Fruit fly (Drosophila melanogaster) whole organism, embryonic: Measurements from ENCODE around the gene Rbfox1.
A peak's percentile ranks its signal among the peaks of the same experiment; 100 is the strongest.

Source experiments
- Awh ChIP-seq: fragments of 200-800 bp; sonication (Bioruptor generic); IDR thresholded peaks from 2 replicates; pipeline ENCODE4, ENCODE4 v1.3.6; 2022; ENCODE audit warnings: missing biosample characterization, missing genetic modification characterization
- CG11504 ChIP-seq: fragments of 200-800 bp; sonication (Bioruptor generic); optimal IDR thresholded peaks from 3 replicates; lab custom pipeline; 2019; ENCODE audit warnings: missing biosample characterization, mild to moderate bottlenecking, missing genetic modification characterization, moderate library complexity
- CG11696 ChIP-seq: fragments of 200-800 bp; sonication (Bioruptor generic); IDR thresholded peaks from 2 replicates; pipeline ENCODE4 v1.3.6; 2022; ENCODE audit warnings: missing biosample characterization, missing genetic modification characterization
- CG12769 ChIP-seq: fragments of 200-800 bp; sonication (Bioruptor generic); optimal IDR thresholded peaks from 2 replicates; lab custom pipeline; 2019; ENCODE audit warnings: missing biosample characterization, mild to moderate bottlenecking, missing genetic modification characterization, moderate library complexity
- CG14710 ChIP-seq: fragments of 200-800 bp; sonication (Bioruptor generic); optimal IDR thresholded peaks from 3 replicates; lab custom pipeline; 2019; ENCODE audit warnings: missing biosample characterization, mild to moderate bottlenecking, missing genetic modification characterization, moderate library complexity
- CG2199 ChIP-seq: fragments of 200-800 bp; sonication (Bioruptor generic); IDR thresholded peaks from 3 replicates; pipeline ENCODE4 v1.3.6; 2022; ENCODE audit warnings: missing biosample characterization, missing genetic modification characterization
- CG43689 ChIP-seq: fragments of 200-800 bp; sonication (Bioruptor generic); IDR thresholded peaks from 2 replicates; pipeline ENCODE4 v1.3.6; 2022; ENCODE audit warnings: missing biosample characterization, missing genetic modification characterization
- CG6765 ChIP-seq: fragments of 200-800 bp; sonication (Bioruptor generic); optimal IDR thresholded peaks from 3 replicates; lab custom pipeline; 2017; ENCODE audit warnings: missing biosample characterization, mild to moderate bottlenecking, missing genetic modification characterization
- CG7357 ChIP-seq: fragments of 200-800 bp; sonication (Bioruptor generic); IDR thresholded peaks from 3 replicates; pipeline ENCODE4 v1.3.6; 2022; ENCODE audit warnings: missing biosample characterization, missing genetic modification characterization
- CG8281 ChIP-seq: fragments of 200-800 bp; sonication (Bioruptor generic); optimal IDR thresholded peaks from 2 replicates; lab custom pipeline; 2018; ENCODE audit warnings: missing biosample characterization, mild to moderate bottlenecking, missing genetic modification characterization, moderate library complexity
- Drgx ChIP-seq: fragments of 200-800 bp; sonication (Bioruptor generic); IDR thresholded peaks from 2 replicates; pipeline ENCODE4 v1.3.6; 2022; ENCODE audit warnings: missing biosample characterization, missing genetic modification characterization
- Ets65A ChIP-seq: fragments of 200-800 bp; sonication (Bioruptor generic); peaks from one replicate; lab custom pipeline; 2016; ENCODE audit warnings: missing biosample characterization, missing genetic modification characterization
- Hey ChIP-seq: fragments of 200-800 bp; sonication (Bioruptor generic); optimal IDR thresholded peaks from 3 replicates; lab custom pipeline; 2018; ENCODE audit warnings: missing biosample characterization, mild to moderate bottlenecking, missing genetic modification characterization
- Lhr ChIP-seq: fragments of 200-800 bp; sonication (Bioruptor generic); optimal IDR thresholded peaks from 3 replicates; lab custom pipeline; 2017; ENCODE audit warnings: mild to moderate bottlenecking, missing biosample characterization, missing genetic modification reagents, missing genetic modification characterization
- Sox102F ChIP-seq: fragments of 200-800 bp; sonication (Bioruptor generic); optimal IDR thresholded peaks from 2 replicates; lab custom pipeline; 2018; ENCODE audit warnings: missing biosample characterization, mild to moderate bottlenecking, missing genetic modification characterization, moderate library complexity
- Xrp1 ChIP-seq: fragments of 200-800 bp; sonication (Bioruptor generic); IDR thresholded peaks from 2 replicates; pipeline ENCODE4 v1.3.6; 2022; ENCODE audit warnings: missing biosample characterization, missing genetic modification characterization
- bcd ChIP-seq: fragments of 200-800 bp; sonication (Bioruptor generic); optimal IDR thresholded peaks from 2 replicates; lab custom pipeline; 2017; ENCODE audit warnings: missing biosample characterization, mild to moderate bottlenecking, missing genetic modification characterization
- chinmo ChIP-seq: fragments of 200-800 bp; sonication (Bioruptor generic); IDR thresholded peaks from 4 replicates; pipeline ENCODE4 v1.3.6; 2022; ENCODE audit warnings: missing biosample characterization, missing genetic modification characterization; ENCODE audit not compliant: partially characterized antibody
- dimm ChIP-seq: fragments of 200-800 bp; sonication (Bioruptor generic); IDR thresholded peaks from 2 replicates; pipeline ENCODE4 v1.3.6; 2022; ENCODE audit warnings: missing biosample characterization, missing genetic modification characterization
- eyg ChIP-seq: fragments of 200-800 bp; sonication (Bioruptor generic); optimal IDR thresholded peaks from 3 replicates; lab custom pipeline; 2016; ENCODE audit warnings: missing biosample characterization, missing genetic modification characterization
- ftz-f1 ChIP-seq: fragments of 200-800 bp; sonication (Bioruptor generic); optimal IDR thresholded peaks from 2 replicates; lab custom pipeline; 2016; ENCODE audit warnings: missing biosample characterization, missing genetic modification characterization
- gce ChIP-seq: fragments of 200-800 bp; sonication (Bioruptor generic); IDR thresholded peaks from 3 replicates; pipeline ENCODE4 v1.3.6; 2022; ENCODE audit warnings: missing biosample characterization, missing genetic modification characterization
- gem ChIP-seq: fragments of 200-800 bp; sonication (Bioruptor generic); optimal IDR thresholded peaks from 2 replicates; lab custom pipeline; 2019; ENCODE audit warnings: missing biosample characterization, mild to moderate bottlenecking, missing genetic modification characterization, moderate library complexity
- grn ChIP-seq: fragments of 200-800 bp; sonication (Bioruptor generic); optimal IDR thresholded peaks from 3 replicates; lab custom pipeline; 2017; ENCODE audit warnings: missing biosample characterization, missing genetic modification characterization
- gt ChIP-seq: fragments of 200-800 bp; sonication (Bioruptor generic); IDR thresholded peaks from 2 replicates; pipeline ENCODE4 v1.3.6; 2022; ENCODE audit warnings: missing biosample characterization, missing genetic modification characterization
- hth ChIP-seq: fragments of >200 bp; optimal IDR thresholded peaks from 2 replicates; lab custom pipeline; 2017; ENCODE audit warnings: inconsistent platforms
- lmd ChIP-seq: fragments of 200-800 bp; sonication (Bioruptor generic); IDR thresholded peaks from 2 replicates; pipeline ENCODE4 v1.3.6; 2022; ENCODE audit warnings: missing biosample characterization, missing genetic modification characterization
- onecut ChIP-seq: fragments of 200-800 bp; sonication (Bioruptor generic); IDR thresholded peaks from 2 replicates; pipeline ENCODE4 v1.3.6; 2022; ENCODE audit warnings: missing biosample characterization, missing genetic modification characterization
- prd ChIP-seq, 3 experiments: fragments of >200 bp in 2 of 3; fragments of 200-800 bp in 1 of 3; sonication (Bioruptor generic) in 1 of 3; optimal IDR thresholded peaks in 2 of 3; IDR thresholded peaks in 1 of 3; 2 replicates in 2 of 3; 3 replicates in 1 of 3; pipeline versions ENCODE4 v1.3.6 to Lab custom; 2017 to 2022; ENCODE audit warnings: missing biosample characterization in 1 of 3, missing genetic modification characterization in 1 of 3
- row ChIP-seq: fragments of 200-800 bp; sonication (Bioruptor generic); IDR thresholded peaks from 3 replicates; pipeline ENCODE4 v1.3.6; 2022; ENCODE audit warnings: missing biosample characterization, missing genetic modification characterization
- sqz ChIP-seq: fragments of 200-800 bp; sonication (Bioruptor generic); optimal IDR thresholded peaks from 3 replicates; lab custom pipeline; 2018; ENCODE audit warnings: missing biosample characterization, mild to moderate bottlenecking, missing genetic modification characterization
- ssp ChIP-seq: fragments of 200-800 bp; sonication (Bioruptor generic); IDR thresholded peaks from 2 replicates; pipeline ENCODE4 v1.3.6; 2022; ENCODE audit warnings: missing biosample characterization, missing genetic modification characterization
- wor ChIP-seq: fragments of 200-800 bp; sonication (Bioruptor generic); IDR thresholded peaks from 2 replicates; pipeline ENCODE4 v1.3.6; 2022; ENCODE audit warnings: missing biosample characterization, missing genetic modification characterization
- z ChIP-seq: fragments of 200-800 bp; sonication (Bioruptor generic); IDR thresholded peaks from 3 replicates; pipeline ENCODE4 v1.3.6; 2022; ENCODE audit warnings: missing biosample characterization, missing genetic modification characterization

Rbfox1 gene

DNA sequence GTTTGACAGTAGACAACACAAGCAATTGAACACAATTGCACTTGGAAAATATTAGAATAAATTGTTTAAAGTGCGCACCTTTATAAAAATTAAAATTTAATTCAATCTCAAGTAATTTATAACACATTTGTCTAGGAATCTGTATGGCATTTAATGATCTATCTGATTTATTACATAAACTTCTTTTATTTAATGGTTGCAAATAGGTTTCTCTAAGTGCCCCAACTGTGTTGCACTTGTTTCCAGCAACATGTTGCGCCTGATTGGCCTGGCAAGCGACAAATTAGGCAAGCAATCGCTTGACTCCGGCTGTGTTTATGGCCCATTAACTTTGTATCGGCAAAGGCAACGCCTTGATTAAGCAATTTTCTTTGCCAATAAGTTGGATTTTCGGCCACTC, 40.7 kb upstream of the Rbfox1 start:
- no peak for TF ChIP-seq lmd
- no peak for TF ChIP-seq z (GFP tag; lab: Robert Waterston, UW)
- no peak for TF ChIP-seq gt (GFP tag; lab: Robert Waterston, UW)
- no peak for TF ChIP-seq Lhr (GFP tag; lab: Kevin White, UChicago)
- no peak for TF ChIP-seq Hey (tag; lab: Kevin White, UChicago)
- TF ChIP-seq row: no peak
- TF ChIP-seq eyg: no peak
- TF ChIP-seq CG43689: no peak
- TF ChIP-seq CG11504 (tag; lab: Kevin White, UChicago): peak; percentile 57
- peak; percentile 44; the same call in 1 of the 2 replicates for TF ChIP-seq Drgx (GFP tag; lab: Robert Waterston, UW)
- no peak for TF ChIP-seq CG6765 (GFP tag; lab: Kevin White, UChicago)

DNA sequence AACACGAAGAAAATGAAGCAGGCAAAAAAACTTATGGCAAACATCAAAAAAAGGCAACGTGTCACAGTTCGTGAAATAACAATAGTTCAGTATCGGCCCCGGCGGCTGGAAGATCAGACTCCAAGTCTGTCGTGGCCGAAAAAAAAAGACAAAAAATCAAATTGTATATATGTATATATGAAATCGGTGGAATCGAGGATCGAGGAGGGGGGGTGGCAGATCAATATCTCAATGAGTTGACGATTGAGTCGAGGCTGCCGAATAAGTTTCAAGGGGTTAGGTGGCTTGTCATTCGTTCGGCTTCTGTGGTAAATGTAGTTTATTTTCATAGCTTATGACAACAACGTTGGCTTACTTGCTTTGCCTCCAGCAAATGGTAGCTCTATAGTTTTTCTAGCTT, 38.7 kb upstream of the Rbfox1 start:
- peak; percentile 15 for TF ChIP-seq sqz (GFP tag; lab: Kevin White, UChicago)
- TF ChIP-seq grn (GFP tag; lab: Kevin White, UChicago): peak; percentile 62
- TF ChIP-seq CG2199 (GFP tag; lab: Robert Waterston, UW): 0 out of 3 replicates have a peak, but pooled peaks have one; percentile 14
- TF ChIP-seq CG12769 (tag; lab: Kevin White, UChicago): peak; percentile 12
- no peak for TF ChIP-seq CG11696 (GFP tag; lab: Robert Waterston, UW)
- TF ChIP-seq onecut (GFP tag; lab: Robert Waterston, UW): peak; percentile 44; the same call in 1 of the 2 replicates
- 0 out of 4 replicates have a peak, but pooled peaks have one; percentile 44 for TF ChIP-seq chinmo (GFP tag; lab: Robert Waterston, UW)
- no peak for TF ChIP-seq hth
- TF ChIP-seq gce (GFP tag; lab: Robert Waterston, UW): 0 out of 3 replicates have a peak, but pooled peaks have one; percentile 10
- peak; percentile 54 for TF ChIP-seq CG8281 (tag; lab: Kevin White, UChicago)
- peak; percentile 7 for TF ChIP-seq ftz-f1 (GFP tag; lab: Kevin White, UChicago)
- TF ChIP-seq, all 482 proteins: peak for 9

DNA sequence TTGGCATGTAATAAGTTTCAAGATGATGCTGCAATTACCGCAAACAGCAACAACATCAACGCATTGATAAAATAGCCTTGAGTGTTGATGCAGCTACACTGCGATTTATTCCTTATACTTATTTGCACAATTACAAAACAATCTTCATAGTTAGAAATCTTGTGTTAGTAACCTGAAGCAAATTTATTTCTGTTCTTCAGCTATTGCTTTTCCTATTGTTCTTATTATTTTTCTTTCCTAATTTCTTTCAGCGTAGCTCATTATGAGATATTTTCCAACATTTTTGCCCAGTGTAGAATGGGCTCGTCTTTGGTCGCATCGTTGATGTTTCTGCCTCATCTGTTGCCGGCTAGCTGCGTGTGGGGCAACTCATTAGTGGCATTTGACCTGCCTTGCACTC, 37.3 kb upstream of the Rbfox1 start:
- no peak for TF ChIP-seq CG7357 (GFP tag; lab: Robert Waterston, UW)
- TF ChIP-seq gem (tag; lab: Kevin White, UChicago): peak; percentile 21
- no peak for TF ChIP-seq bcd
- TF ChIP-seq Sox102F (GFP tag; lab: Kevin White, UChicago): peak; percentile 8
- peak; percentile 59; the same call in 1 of the 2 replicates for TF ChIP-seq Drgx (GFP tag; lab: Robert Waterston, UW)
- TF ChIP-seq Xrp1: 0 out of 2 replicates have a peak, but pooled peaks have one; percentile 13
- TF ChIP-seq prd (optimal IDR thresholded peaks at IDR 0.05; lab: Kevin White, UChicago): no peak
- TF ChIP-seq prd (GFP tag; IDR thresholded peaks at IDR 0.05; lab: Robert Waterston, UW): peak; percentile 39; the same call in 1 of the 3 replicates

DNA sequence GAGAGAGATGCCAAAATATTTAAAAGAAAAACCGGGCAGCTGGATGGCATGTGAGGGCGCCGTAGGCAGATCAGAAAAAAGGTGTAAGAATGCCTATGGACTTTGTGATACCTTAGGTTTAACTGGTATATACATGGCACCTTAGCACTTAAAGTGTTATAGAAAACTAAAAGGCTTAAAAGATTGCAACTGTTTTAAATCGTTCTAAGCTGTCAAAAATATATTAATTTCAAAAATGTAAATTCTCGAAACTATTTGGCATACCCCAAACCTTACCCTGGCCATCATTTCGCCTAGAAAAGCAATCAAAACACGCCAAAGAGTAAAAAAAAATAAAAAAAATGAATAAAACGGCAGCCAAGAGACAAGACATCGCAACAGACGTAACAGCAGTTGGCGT, 34.2 kb upstream of the Rbfox1 start:
- TF ChIP-seq dimm (GFP tag; lab: Robert Waterston, UW) (no peak), wor (GFP tag; lab: Robert Waterston, UW) (0 out of 2 replicates have a peak, but pooled peaks have one; percentile 12), ssp (GFP tag; lab: Robert Waterston, UW) (0 out of 2 replicates have a peak, but pooled peaks have one; percentile 17), Drgx (GFP tag; lab: Robert Waterston, UW) (peak; percentile 65), Ets65A (GFP tag; lab: Kevin White, UChicago) (peak; percentile 83), row (0 out of 3 replicates have a peak, but pooled peaks have one; percentile 12), CG14710 (tag; lab: Kevin White, UChicago) (no peak), Awh (GFP tag; lab: Robert Waterston, UW) (0 out of 2 replicates have a peak, but pooled peaks have one; percentile 14)
